Worm (Caenorhabditis elegans) whole organism, young adult: ENCODE data around the gene igcm-1.
A peak's percentile ranks its signal among the peaks of the same experiment; 100 is the strongest.

Source experiments
- B0336.3 ChIP-seq: fragments of 200-800 bp; sonication (Bioruptor generic); IDR thresholded peaks from 2 replicates; pipeline ENCODE4 v1.3.6; 2022; ENCODE audit warnings: missing genetic modification characterization, missing compliant biosample characterization
- F23B12.7 ChIP-seq: sonication (generic microtip); optimal IDR thresholded peaks from 2 replicates; lab custom pipeline; 2017; ENCODE audit warnings: missing genetic modification characterization, mild to moderate bottlenecking, missing compliant biosample characterization, antibody characterized with exemption, moderate library complexity; ENCODE audit not compliant: insufficient read depth
- F33H1.4 ChIP-seq: fragments of 200-800 bp; sonication (Bioruptor generic); IDR thresholded peaks from 2 replicates; pipeline ENCODE4 v1.3.6; 2022; ENCODE audit warnings: missing genetic modification reagents, missing genetic modification characterization, missing compliant biosample characterization
- F39B2.1 ChIP-seq: fragments of 200-800 bp; sonication (Bioruptor generic); IDR thresholded peaks from 2 replicates; pipeline ENCODE4 v1.3.6; 2022; ENCODE audit warnings: missing genetic modification reagents, missing genetic modification characterization, missing compliant biosample characterization
- T07F8.4 ChIP-seq: sonication (generic microtip); optimal IDR thresholded peaks from 2 replicates; lab custom pipeline; 2016; ENCODE audit warnings: mild to moderate bottlenecking, missing genetic modification characterization, moderate library complexity, missing compliant biosample characterization
- Y56A3A.18 ChIP-seq: fragments of 200-800 bp; sonication (Bioruptor generic); IDR thresholded peaks from 2 replicates; pipeline ENCODE4 v1.3.6; 2022; ENCODE audit warnings: missing genetic modification reagents, missing genetic modification characterization, missing compliant biosample characterization
- ama-1 ChIP-seq, 3 experiments: fragments of 150-350 bp in 1 of 3; sonication (generic microtip) in 2 of 3; optimal IDR thresholded peaks; 2 replicates each; lab custom pipeline; 2014 to 2018; ENCODE audit warnings: missing biosample characterization in 2 of 3, missing genetic modification characterization in 2 of 3, missing genetic modification reagents in 2 of 3
- attf-5 ChIP-seq: fragments of 200-800 bp; sonication (Bioruptor generic); optimal IDR thresholded peaks from 2 replicates; lab custom pipeline; 2018; ENCODE audit warnings: mild to moderate bottlenecking, missing genetic modification characterization, missing compliant biosample characterization
- attf-6 ChIP-seq: fragments of 200-800 bp; sonication (Bioruptor generic); IDR thresholded peaks from 2 replicates; pipeline ENCODE4 v1.3.6; 2022; ENCODE audit warnings: missing genetic modification reagents, missing genetic modification characterization, missing compliant biosample characterization
- cebp-2 ChIP-seq: fragments of 200-800 bp; sonication (Bioruptor generic); IDR thresholded peaks from 2 replicates; pipeline ENCODE4 v1.3.6; 2022; ENCODE audit warnings: missing genetic modification characterization, missing compliant biosample characterization
- ceh-40 ChIP-seq: fragments of 200-800 bp; sonication (Bioruptor generic); IDR thresholded peaks from 2 replicates; pipeline ENCODE4 v1.3.6; 2022; ENCODE audit warnings: missing genetic modification characterization, missing compliant biosample characterization
- ceh-58 ChIP-seq: fragments of 200-800 bp; sonication (Bioruptor generic); IDR thresholded peaks from 2 replicates; pipeline ENCODE4 v1.3.6; 2022; ENCODE audit warnings: missing genetic modification characterization, missing compliant biosample characterization
- chd-7 ChIP-seq: sonication (generic microtip); optimal IDR thresholded peaks from 2 replicates; lab custom pipeline; 2016; ENCODE audit warnings: mild to moderate bottlenecking, missing genetic modification characterization, moderate library complexity, missing compliant biosample characterization
- die-1 ChIP-seq: sonication (generic microtip); optimal IDR thresholded peaks from 2 replicates; lab custom pipeline; 2016; ENCODE audit warnings: missing genotype, mild to moderate bottlenecking, missing genetic modification characterization, missing compliant biosample characterization
- dpl-1 ChIP-seq: fragments of 150-350 bp; optimal IDR thresholded peaks from 2 replicates; lab custom pipeline; 2014; ENCODE audit warnings: missing biosample characterization, missing genetic modification reagents, missing genetic modification characterization
- hmg-1.2 ChIP-seq: fragments of 200-800 bp; sonication (Bioruptor generic); IDR thresholded peaks from 2 replicates; pipeline ENCODE4 v1.3.6; 2022; ENCODE audit warnings: missing genetic modification reagents, missing genetic modification characterization, missing compliant biosample characterization
- hrde-1 ChIP-seq: sonication (generic microtip); optimal IDR thresholded peaks from 2 replicates; lab custom pipeline; 2016; ENCODE audit warnings: missing genetic modification characterization, mild to moderate bottlenecking, missing compliant biosample characterization, moderate library complexity, missing genotype, missing genetic modification reagents, borderline replicate concordance
- lag-1 ChIP-seq: fragments of 200-800 bp; sonication (Bioruptor generic); IDR thresholded peaks from 2 replicates; pipeline ENCODE4 v1.3.6; 2022; ENCODE audit warnings: missing genetic modification reagents, missing genetic modification characterization, missing compliant biosample characterization
- let-526 ChIP-seq: fragments of 200-800 bp; sonication (Bioruptor generic); IDR thresholded peaks from 2 replicates; pipeline ENCODE4 v1.3.6; 2022; ENCODE audit warnings: missing genetic modification reagents, missing genetic modification characterization, missing compliant biosample characterization
- let-607 ChIP-seq, 2 experiments: fragments of 200-800 bp in 1 of 2; sonication (Bioruptor generic) in 1 of 2; sonication (generic microtip) in 1 of 2; optimal IDR thresholded peaks; 2 replicates each; lab custom pipeline; 2016 to 2018; ENCODE audit warnings: mild to moderate bottlenecking in 2 of 2, missing compliant biosample characterization in 2 of 2, missing genetic modification characterization in 2 of 2, moderate library complexity in 2 of 2, missing genotype in 1 of 2
- lin-26 ChIP-seq: fragments of 200-800 bp; sonication (Bioruptor generic); IDR thresholded peaks from 2 replicates; pipeline ENCODE4 v1.3.6; 2022; ENCODE audit warnings: missing genetic modification reagents, missing genetic modification characterization, missing compliant biosample characterization
- mxl-1 ChIP-seq: sonication (generic microtip); optimal IDR thresholded peaks from 2 replicates; lab custom pipeline; 2016; ENCODE audit warnings: missing genetic modification characterization, missing compliant biosample characterization
- nfyb-1 ChIP-seq: fragments of 200-800 bp; sonication (Bioruptor generic); IDR thresholded peaks from 2 replicates; pipeline ENCODE4 v1.3.6; 2022; ENCODE audit warnings: missing genetic modification reagents, missing genetic modification characterization, missing compliant biosample characterization
- nhr-179 ChIP-seq: sonication (generic microtip); optimal IDR thresholded peaks from 2 replicates; lab custom pipeline; 2016; ENCODE audit warnings: mild to moderate bottlenecking, missing genetic modification characterization, missing compliant biosample characterization
- nhr-80 ChIP-seq: sonication (generic microtip); optimal IDR thresholded peaks from 2 replicates; lab custom pipeline; 2016; ENCODE audit warnings: missing genetic modification characterization, missing compliant biosample characterization
- sdz-38 ChIP-seq: sonication (generic microtip); optimal IDR thresholded peaks from 2 replicates; lab custom pipeline; 2016; ENCODE audit warnings: missing genotype, missing genetic modification characterization, missing compliant biosample characterization
- sea-2 ChIP-seq: fragments of 200-800 bp; sonication (Bioruptor generic); IDR thresholded peaks from 2 replicates; pipeline ENCODE4 v1.3.6; 2022; ENCODE audit warnings: missing genetic modification characterization, missing compliant biosample characterization
- somi-1 ChIP-seq: fragments of 200-800 bp; sonication (Bioruptor generic); optimal IDR thresholded peaks from 2 replicates; lab custom pipeline; 2018; ENCODE audit warnings: mild to moderate bottlenecking, missing genetic modification characterization, missing compliant biosample characterization
- tbx-9 ChIP-seq: sonication (generic microtip); optimal IDR thresholded peaks from 2 replicates; lab custom pipeline; 2016; ENCODE audit warnings: borderline replicate concordance, missing genetic modification characterization, inconsistent platforms, missing compliant biosample characterization
- unc-130 ChIP-seq: sonication (generic microtip); optimal IDR thresholded peaks from 2 replicates; lab custom pipeline; 2016; ENCODE audit warnings: missing genetic modification reagents, missing genetic modification characterization, missing compliant biosample characterization
- zfh-2 ChIP-seq: fragments of 200-800 bp; sonication (Bioruptor generic); conservative IDR thresholded peaks from 2 replicates; pipeline ENCODE4 v1.3.6; 2022; ENCODE audit warnings: missing genetic modification reagents, missing genetic modification characterization, missing compliant biosample characterization
- ztf-18 ChIP-seq: sonication (generic microtip); optimal IDR thresholded peaks from 2 replicates; lab custom pipeline; 2016; ENCODE audit warnings: missing genotype, mild to moderate bottlenecking, missing genetic modification characterization, missing compliant biosample characterization

The igcm-1 gene

ce11 chrX:815929-816328 is 35.4 kb downstream of the igcm-1 start, which contains the start of gene ifd-2:
Gene ifd-2, minus strand, starts transcription at chrX:815929.
- TF ChIP-seq ztf-18 (tag; lab: Kevin White, UChicago) (no peak), let-607 (tag; optimal IDR thresholded peaks at IDR 0.05; lab: Kevin White, UChicago) (peak in 1 of 2 experiments; percentile 26), unc-130 (GFP tag; lab: Kevin White, UChicago) (no peak), ceh-40 (GFP tag; lab: Robert Waterston, UW) (no peak), lin-26 (GFP tag; lab: Robert Waterston, UW) (no peak), sdz-38 (tag; lab: Kevin White, UChicago) (no peak), nhr-80 (tag; lab: Kevin White, UChicago) (peak; percentile 91), F23B12.7 (no peak), hrde-1 (tag; lab: Kevin White, UChicago) (no peak)

ce11 chrX:813063-813462 is 38.3 kb downstream of the igcm-1 start, which contains the start of gene F25E2.3:
Gene F25E2.3, minus strand, starts transcription at chrX:813163.
- TF ChIP-seq lag-1 (GFP tag; lab: Robert Waterston, UW) (no peak), nfyb-1 (GFP tag; lab: Robert Waterston, UW) (no peak), hmg-1.2 (GFP tag; lab: Robert Waterston, UW) (no peak), ama-1 (optimal IDR thresholded peaks at IDR 0.05; lab: Kevin White, UChicago) (no peak), ama-1 (GFP tag; optimal IDR thresholded peaks at IDR 0.05; lab: Kevin White, UChicago) (no peak), F39B2.1 (GFP tag; lab: Robert Waterston, UW) (no peak), die-1 (tag; lab: Kevin White, UChicago) (no peak), nhr-179 (tag; lab: Kevin White, UChicago) (no peak)

ce11 chrX:812264-812663 is 39.1 kb downstream of the igcm-1 start:
- TF ChIP-seq zfh-2 = no peak
- TF ChIP-seq nhr-80 (tag; lab: Kevin White, UChicago) = peak; percentile 36
- peak in 1 of 2 experiments; percentile 17 for TF ChIP-seq let-607 (tag; optimal IDR thresholded peaks at IDR 0.05; lab: Kevin White, UChicago)
- TF ChIP-seq, all 124 proteins: peak for 2

- TF ChIP-seq F33H1.4 (GFP tag; lab: Robert Waterston, UW) (no peak), unc-130 (GFP tag; lab: Kevin White, UChicago) (no peak), chd-7 (tag; lab: Kevin White, UChicago) (no peak), let-526 (GFP tag; lab: Robert Waterston, UW) (no peak), ceh-58 (GFP tag; lab: Robert Waterston, UW) (no peak), attf-6 (GFP tag; lab: Robert Waterston, UW) (no peak), sdz-38 (tag; lab: Kevin White, UChicago) (no peak), T07F8.4 (tag; lab: Kevin White, UChicago) (no peak), mxl-1 (tag; lab: Kevin White, UChicago) (no peak), somi-1 (no peak), sea-2 (GFP tag; lab: Robert Waterston, UW) (no peak), dpl-1 (GFP tag; lab: Kevin White, UChicago) (no peak), cebp-2 (GFP tag; lab: Robert Waterston, UW) (no peak), B0336.3 (GFP tag; lab: Robert Waterston, UW) (no peak), Y56A3A.18 (GFP tag; lab: Robert Waterston, UW) (no peak), die-1 (tag; lab: Kevin White, UChicago) (no peak), tbx-9 (no peak), attf-5 (GFP tag; lab: Kevin White, UChicago) (no peak), F23B12.7 (no peak)
These were observed 40.6 kb downstream of the igcm-1 start, which contains the start of gene F25E2.2 for ce11 chrX:810694-811093. Gene F25E2.2, minus strand, starts transcription at chrX:810794.
